Worm (Caenorhabditis elegans) whole organism, L3 larva: ENCODE results near the gene F46H6.5.

ENCODE experiments used
- fkh-10 ChIP-seq: sonication (generic microtip); optimal IDR thresholded peaks from 2 replicates; lab custom pipeline; 2017; ENCODE audit warnings: missing biosample characterization, missing genetic modification reagents, missing genetic modification characterization
- tbx-2 ChIP-seq: sonication (generic microtip); optimal IDR thresholded peaks from 2 replicates; lab custom pipeline; 2016; ENCODE audit warnings: mild to moderate bottlenecking, missing genetic modification characterization, missing compliant biosample characterization
- zag-1 ChIP-seq: fragments of 150-350 bp; optimal IDR thresholded peaks from 2 replicates; lab custom pipeline; 2014; ENCODE audit warnings: missing biosample characterization, missing genetic modification characterization

ce11 chrX:4462390-4462789 is 29.6 kb downstream of the F46H6.5 start, which contains the start of gene atg-16.1:
- TF ChIP-seq tbx-2 (tag; lab: Kevin White, UChicago) (no peak), fkh-10 (GFP tag; lab: Kevin White, UChicago) (no peak), zag-1 (tag; lab: Kevin White, UChicago) (no peak)
